Fruit fly (Drosophila melanogaster): ENCODE data around the gene orb2.

The orb2 gene

dm6 chr3L:8974478-8975477 lies 20.5 kb upstream of the orb2 start, which contains the start of the genes pix and Srp68 (continued):
- TF ChIP-seq Nf-YB (GFP tag; optimal IDR thresholded peaks at IDR 0.05) (no peak), tna (GFP tag; IDR thresholded peaks at IDR 0.05; ENCODE audit: partially characterized antibody) (peak; percentile 16; the same call in 1 of the 2 replicates), CG18476 (GFP tag; optimal IDR thresholded peaks at IDR 0.05) (peak; percentile 40), CG2202 (tag; optimal IDR thresholded peaks at IDR 0.05) (no peak), CG4707 (GFP tag; optimal IDR thresholded peaks at IDR 0.05) (no peak), CG7839 (tag; optimal IDR thresholded peaks at IDR 0.05) (peak; percentile 41), GATAe (GFP tag; conservative IDR thresholded peaks at IDR 0.05) (no peak), CG12155 (GFP tag; optimal IDR thresholded peaks at IDR 0.05) (peak; percentile 74), Ets97D (GFP tag; optimal IDR thresholded peaks at IDR 0.05) (peak; percentile 41), CG13775 (GFP tag; optimal IDR thresholded peaks at IDR 0.05) (peak; percentile 70), CG4424 (GFP tag; optimal IDR thresholded peaks at IDR 0.05) (peak; percentile 74), Dip3 (GFP tag; optimal IDR thresholded peaks at IDR 0.05) (peak; percentile 49), CG17912 (GFP tag; optimal IDR thresholded peaks at IDR 0.05) (peak; percentile 26), Fer1 (GFP tag; optimal IDR thresholded peaks at IDR 0.05) (peak; percentile 44), CG30403 (GFP tag; optimal IDR thresholded peaks at IDR 0.05) (peak; percentile 78), aop (GFP tag; IDR thresholded peaks at IDR 0.05) (no peak), lmd (GFP tag; IDR thresholded peaks at IDR 0.05) (peak; percentile 46), sisA (GFP tag; IDR thresholded peaks at IDR 0.05) (peak; percentile 26; the same call in 1 of the 2 replicates), dm (GFP tag; optimal IDR thresholded peaks at IDR 0.05) (peak; percentile 81), slp2 (GFP tag; optimal IDR thresholded peaks at IDR 0.05) (peak; percentile 28), slbo (GFP tag; IDR thresholded peaks at IDR 0.05) (peak; percentile 65; the same call in 1 of the 2 replicates), CG7556 (GFP tag; optimal IDR thresholded peaks at IDR 0.05) (peak; percentile 45), gce (GFP tag; IDR thresholded peaks at IDR 0.05) (no peak), CG6813 (GFP tag; optimal IDR thresholded peaks at IDR 0.05) (no peak), CG18011 (GFP tag; optimal IDR thresholded peaks at IDR 0.05) (peak; percentile 36), hb (GFP tag; IDR thresholded peaks at IDR 0.05; ENCODE audit: partially characterized antibody) (peak; percentile 65), Sry-β (GFP tag; optimal IDR thresholded peaks at IDR 0.05) (peak; percentile 76), NfI (GFP tag; optimal IDR thresholded peaks at IDR 0.05) (peak; percentile 68), Hand (GFP tag; optimal IDR thresholded peaks at IDR 0.05) (no peak), CG34376 (GFP tag; optimal IDR thresholded peaks at IDR 0.05) (peak; percentile 30), Med (GFP tag) (peak; percentile 82), caup (GFP tag; optimal IDR thresholded peaks at IDR 0.05; ENCODE audit: severe bottlenecking) (peak; percentile 65), Fer2 (tag; optimal IDR thresholded peaks at IDR 0.05) (peak; percentile 59), sens (GFP tag) (peak; percentile 91), Ptx1 (GFP tag; IDR thresholded peaks at IDR 0.05) (peak; percentile 65), CG10543 (GFP tag; optimal IDR thresholded peaks at IDR 0.05) (peak; percentile 81), Abd-B (GFP tag; optimal IDR thresholded peaks at IDR 0.05) (peak; percentile 83), mld (GFP tag; IDR thresholded peaks at IDR 0.05; ENCODE audit: partially characterized antibody) (peak; percentile 54; the same call in 1 of the 3 replicates), CG30431 (GFP tag; optimal IDR thresholded peaks at IDR 0.05) (peak; percentile 17), CG4820 (GFP tag; optimal IDR thresholded peaks at IDR 0.05) (peak; percentile 37), sr (GFP tag; IDR thresholded peaks at IDR 0.05) (no peak), HLH3B (GFP tag; IDR thresholded peaks at IDR 0.05) (no peak), Xbp1 (GFP tag; optimal IDR thresholded peaks at IDR 0.05) (peak; percentile 72), scrt (GFP tag; optimal IDR thresholded peaks at IDR 0.05) (peak; percentile 48), HLH54F (GFP tag; optimal IDR thresholded peaks at IDR 0.05) (peak; percentile 62), Xrp1 (GFP tag; IDR thresholded peaks at IDR 0.05) (peak; percentile 59; the same call in 1 of the 2 replicates), CG4404 (GFP tag; IDR thresholded peaks at IDR 0.05) (peak; percentile 64)

Measured in whole organism, embryonic.